Worm (Caenorhabditis elegans) whole organism, L1 larva: Measurements from ENCODE around the gene C04H5.1.
A peak's percentile ranks its signal among the peaks of the same experiment; 100 is the strongest.

Experiments used
- C16A3.4 ChIP-seq: fragments of 150-350 bp; optimal IDR thresholded peaks from 2 replicates; lab custom pipeline; 2014; ENCODE audit warnings: missing biosample characterization, missing genetic modification characterization
- C34B4.2 ChIP-seq: sonication (generic microtip); optimal IDR thresholded peaks from 2 replicates; lab custom pipeline; 2017; ENCODE audit warnings: mild to moderate bottlenecking, missing genetic modification characterization, missing compliant biosample characterization
- F16B12.6 ChIP-seq: fragments of 150-350 bp; optimal IDR thresholded peaks from 2 replicates; lab custom pipeline; 2014; ENCODE audit warnings: missing biosample characterization, missing genetic modification characterization
- aha-1 ChIP-seq: fragments of 150-350 bp; optimal IDR thresholded peaks from 2 replicates; lab custom pipeline; 2014; ENCODE audit warnings: missing biosample characterization, missing genetic modification characterization
- ama-1 ChIP-seq: fragments of 150-350 bp; optimal IDR thresholded peaks from 2 replicates; lab custom pipeline; 2014
- blmp-1 ChIP-seq: fragments of 150-350 bp; optimal IDR thresholded peaks from 2 replicates; lab custom pipeline; 2014; ENCODE audit warnings: missing biosample characterization, missing genetic modification characterization
- ceh-63 ChIP-seq: fragments of 200-800 bp; sonication (Bioruptor generic); optimal IDR thresholded peaks from 2 replicates; lab custom pipeline; 2018; ENCODE audit warnings: mild to moderate bottlenecking, missing genetic modification characterization, missing compliant biosample characterization
- ceh-8 ChIP-seq: fragments of 200-800 bp; sonication (Bioruptor generic); optimal IDR thresholded peaks from 2 replicates; lab custom pipeline; 2018; ENCODE audit warnings: mild to moderate bottlenecking, missing genetic modification characterization, moderate library complexity, missing compliant biosample characterization
- ceh-82 ChIP-seq, 3 experiments: fragments of 150-350 bp in 1 of 3; sonication (generic microtip) in 2 of 3; optimal IDR thresholded peaks; 2 replicates each; lab custom pipeline; 2014 to 2017; ENCODE audit warnings: missing biosample characterization in 3 of 3, missing genetic modification characterization in 3 of 3
- ceh-88 ChIP-seq: fragments of 200-800 bp; sonication (Bioruptor generic); IDR thresholded peaks from 2 replicates; pipeline ENCODE4 v1.3.6; 2022; ENCODE audit warnings: missing genetic modification characterization, missing compliant biosample characterization
- ceh-90 ChIP-seq: sonication (generic microtip); optimal IDR thresholded peaks from 2 replicates; lab custom pipeline; 2016; ENCODE audit warnings: missing genetic modification characterization, missing compliant biosample characterization
- ces-1 ChIP-seq: fragments of 150-350 bp; optimal IDR thresholded peaks from 2 replicates; lab custom pipeline; 2014; ENCODE audit warnings: missing biosample characterization, missing genetic modification reagents, missing genetic modification characterization
- egl-27 ChIP-seq, 2 experiments: fragments of 150-350 bp in 1 of 2; sonication (generic microtip); optimal IDR thresholded peaks; 3 replicates each; lab custom pipeline; 2017 to 2018; ENCODE audit warnings: missing biosample characterization in 2 of 2, missing genetic modification characterization in 2 of 2, missing genetic modification reagents in 2 of 2
- elt-3 ChIP-seq, 6 experiments: fragments of 150-350 bp in 1 of 6; sonication (generic microtip); optimal IDR thresholded peaks; 2 replicates each; lab custom pipeline; 2017 to 2018; ENCODE audit warnings: missing biosample characterization in 6 of 6, missing genetic modification characterization in 6 of 6, inconsistent platforms in 1 of 6
- fkh-8 ChIP-seq: sonication (generic microtip); optimal IDR thresholded peaks from 2 replicates; lab custom pipeline; 2016; ENCODE audit warnings: mild to moderate bottlenecking, missing genetic modification characterization, missing compliant biosample characterization
- grh-1 ChIP-seq: fragments of 200-800 bp; sonication (Bioruptor generic); IDR thresholded peaks from 2 replicates; pipeline ENCODE4 v1.3.6; 2022; ENCODE audit warnings: missing genetic modification reagents, missing genetic modification characterization, missing compliant biosample characterization
- hlh-17 ChIP-seq: fragments of 200-800 bp; sonication (Bioruptor generic); optimal IDR thresholded peaks from 2 replicates; lab custom pipeline; 2018; ENCODE audit warnings: missing genetic modification characterization, mild to moderate bottlenecking, missing compliant biosample characterization, moderate library complexity, borderline replicate concordance
- irx-1 ChIP-seq: sonication (generic microtip); optimal IDR thresholded peaks from 2 replicates; lab custom pipeline; 2016; ENCODE audit warnings: missing genetic modification characterization, missing compliant biosample characterization
- lin-14 ChIP-seq: fragments of 200-800 bp; sonication (Bioruptor generic); optimal IDR thresholded peaks from 2 replicates; lab custom pipeline; 2018; ENCODE audit warnings: mild to moderate bottlenecking, missing genetic modification characterization, moderate library complexity, missing compliant biosample characterization
- lin-15B ChIP-seq: fragments of 150-350 bp; sonication (generic microtip); optimal IDR thresholded peaks from 3 replicates; lab custom pipeline; 2014; ENCODE audit warnings: missing biosample characterization, missing genetic modification characterization
- lin-35 ChIP-seq, 2 experiments: fragments of 150-350 bp; optimal IDR thresholded peaks; 2 replicates each; lab custom pipeline; 2014; ENCODE audit warnings: missing biosample characterization in 2 of 2, missing genetic modification characterization in 2 of 2, missing genetic modification reagents in 2 of 2
- lir-3 ChIP-seq: sonication (generic microtip); optimal IDR thresholded peaks from 2 replicates; lab custom pipeline; 2016; ENCODE audit warnings: mild to moderate bottlenecking, missing genetic modification characterization, moderate library complexity, missing compliant biosample characterization; ENCODE audit not compliant: poor library complexity
- lsy-2 ChIP-seq, 2 experiments: fragments of 150-350 bp; optimal IDR thresholded peaks; 2 replicates each; lab custom pipeline; 2014; ENCODE audit warnings: missing biosample characterization in 2 of 2, missing genetic modification characterization in 2 of 2
- mdl-1 ChIP-seq, 2 experiments: fragments of 150-350 bp; optimal IDR thresholded peaks; 2 replicates each; lab custom pipeline; 2014 to 2017; ENCODE audit warnings: missing biosample characterization in 2 of 2, missing genetic modification characterization in 2 of 2, inconsistent platforms in 1 of 2
- mep-1 ChIP-seq: fragments of 150-350 bp; optimal IDR thresholded peaks from 2 replicates; lab custom pipeline; 2014; ENCODE audit warnings: missing biosample characterization, missing genetic modification characterization
- nhr-11 ChIP-seq: fragments of 150-350 bp; optimal IDR thresholded peaks from 2 replicates; lab custom pipeline; 2014; ENCODE audit warnings: missing biosample characterization, missing genetic modification characterization
- nhr-19 ChIP-seq: fragments of 200-800 bp; sonication (Bioruptor generic); conservative IDR thresholded peaks from 2 replicates; pipeline ENCODE4 v1.3.6; 2022; ENCODE audit warnings: missing genetic modification characterization, missing compliant biosample characterization
- nhr-20 ChIP-seq: sonication (generic microtip); optimal IDR thresholded peaks from 2 replicates; lab custom pipeline; 2016; ENCODE audit warnings: mild to moderate bottlenecking, missing genetic modification characterization, missing compliant biosample characterization
- nhr-237 ChIP-seq: fragments of 150-350 bp; optimal IDR thresholded peaks from 2 replicates; lab custom pipeline; 2014; ENCODE audit warnings: missing biosample characterization, missing genetic modification characterization
- nhr-28 ChIP-seq: fragments of 150-350 bp; optimal IDR thresholded peaks from 2 replicates; lab custom pipeline; 2014; ENCODE audit warnings: missing biosample characterization, missing genetic modification characterization
- nhr-71 ChIP-seq: sonication (generic microtip); optimal IDR thresholded peaks from 2 replicates; lab custom pipeline; 2016; ENCODE audit warnings: mild to moderate bottlenecking, missing genetic modification characterization, moderate library complexity, missing compliant biosample characterization
- nhr-76 ChIP-seq: sonication (generic microtip); optimal IDR thresholded peaks from 2 replicates; lab custom pipeline; 2017; ENCODE audit warnings: missing biosample characterization, missing genetic modification characterization
- nhr-77 ChIP-seq: fragments of 150-350 bp; optimal IDR thresholded peaks from 2 replicates; lab custom pipeline; 2014; ENCODE audit warnings: missing biosample characterization, missing genetic modification characterization
- nhr-84 ChIP-seq: sonication (generic microtip); optimal IDR thresholded peaks from 2 replicates; lab custom pipeline; 2017; ENCODE audit warnings: missing biosample characterization, missing genetic modification characterization
- pag-3 ChIP-seq: sonication (generic microtip); optimal IDR thresholded peaks from 2 replicates; lab custom pipeline; 2017; ENCODE audit warnings: missing genetic modification characterization, mild to moderate bottlenecking, missing compliant biosample characterization, antibody characterized with exemption, borderline replicate concordance; ENCODE audit not compliant: insufficient read depth
- pax-3 ChIP-seq: fragments of 200-800 bp; sonication (Bioruptor generic); optimal IDR thresholded peaks from 2 replicates; lab custom pipeline; 2018; ENCODE audit warnings: mild to moderate bottlenecking, missing genetic modification characterization, moderate library complexity, missing compliant biosample characterization
- pqm-1 ChIP-seq: sonication (generic microtip); optimal IDR thresholded peaks from 3 replicates; lab custom pipeline; 2017; ENCODE audit warnings: missing biosample characterization, missing genetic modification characterization
- rnt-1 ChIP-seq: sonication (generic microtip); optimal IDR thresholded peaks from 2 replicates; lab custom pipeline; 2016; ENCODE audit warnings: mild to moderate bottlenecking, missing genetic modification characterization, moderate library complexity, missing compliant biosample characterization
- skn-1 ChIP-seq: fragments of 150-350 bp; optimal IDR thresholded peaks from 2 replicates; lab custom pipeline; 2014; ENCODE audit warnings: missing biosample characterization, missing genetic modification characterization
- snpc-4 ChIP-seq: fragments of 150-350 bp; optimal IDR thresholded peaks from 2 replicates; lab custom pipeline; 2014; ENCODE audit warnings: missing biosample characterization, missing genetic modification characterization
- snu-23 ChIP-seq: sonication (generic microtip); optimal IDR thresholded peaks from 2 replicates; lab custom pipeline; 2016; ENCODE audit warnings: missing genetic modification characterization, missing compliant biosample characterization
- sptf-1 ChIP-seq: fragments of 150-350 bp; optimal IDR thresholded peaks from 2 replicates; lab custom pipeline; 2014; ENCODE audit warnings: missing biosample characterization, missing genetic modification characterization
- sup-37 ChIP-seq: fragments of 200-800 bp; sonication (Bioruptor generic); optimal IDR thresholded peaks from 2 replicates; lab custom pipeline; 2018; ENCODE audit warnings: mild to moderate bottlenecking, missing genetic modification characterization, missing compliant biosample characterization
- swsn-7 ChIP-seq: sonication (generic microtip); optimal IDR thresholded peaks from 2 replicates; lab custom pipeline; 2016; ENCODE audit warnings: missing genetic modification characterization, missing compliant biosample characterization
- tbx-2 ChIP-seq: sonication (generic microtip); optimal IDR thresholded peaks from 2 replicates; lab custom pipeline; 2016; ENCODE audit warnings: missing genetic modification characterization, missing compliant biosample characterization
- tlp-1 ChIP-seq: fragments of 150-350 bp; optimal IDR thresholded peaks from 2 replicates; lab custom pipeline; 2014; ENCODE audit warnings: missing biosample characterization, missing genetic modification characterization
- unc-130 ChIP-seq: fragments of 150-350 bp; optimal IDR thresholded peaks from 2 replicates; lab custom pipeline; 2017; ENCODE audit warnings: missing biosample characterization, missing genetic modification characterization, inconsistent platforms
- unc-30 ChIP-seq: sonication (generic microtip); optimal IDR thresholded peaks from 2 replicates; lab custom pipeline; 2017; ENCODE audit warnings: missing biosample characterization, missing genetic modification characterization
- unc-86 ChIP-seq: sonication (generic microtip); optimal IDR thresholded peaks from 2 replicates; lab custom pipeline; 2016; ENCODE audit warnings: missing genetic modification characterization, missing compliant biosample characterization
- vab-15 ChIP-seq: sonication (generic microtip); optimal IDR thresholded peaks from 2 replicates; lab custom pipeline; 2017; ENCODE audit warnings: missing genotype, mild to moderate bottlenecking, missing genetic modification characterization, missing compliant biosample characterization
- xbp-1 ChIP-seq: sonication (generic microtip); optimal IDR thresholded peaks from 2 replicates; lab custom pipeline; 2016; ENCODE audit warnings: missing genetic modification characterization, missing compliant biosample characterization
- ztf-11 ChIP-seq, 2 experiments: sonication (generic microtip); optimal IDR thresholded peaks; 2 replicates each; lab custom pipeline; 2016 to 2017; ENCODE audit warnings: missing genetic modification characterization in 2 of 2, missing biosample characterization in 1 of 2, missing compliant biosample characterization in 1 of 2

Gene C04H5.1

ce11 chrII:14534000-14534399 is at the start of gene C04H5.1:
Gene C04H5.1 (plus strand): TSS chrII:14534300.
- TF ChIP-seq snu-23 (GFP tag; lab: Kevin White, UChicago) (no peak), nhr-28 (tag; lab: Kevin White, UChicago) (no peak), ceh-63 (no peak), lin-15B (no peak), nhr-77 (no peak), mep-1 (tag; lab: Kevin White, UChicago) (no peak), tlp-1 (tag; lab: Kevin White, UChicago) (no peak), egl-27 (tag; optimal IDR thresholded peaks at IDR 0.05; lab: Kevin White, UChicago) (no peak), snpc-4 (tag; lab: Kevin White, UChicago) (no peak), ceh-8 (GFP tag; lab: Kevin White, UChicago) (no peak), sup-37 (GFP tag; lab: Kevin White, UChicago) (no peak), pax-3 (tag; lab: Kevin White, UChicago) (no peak), irx-1 (tag; lab: Kevin White, UChicago) (no peak), skn-1 (tag; lab: Kevin White, UChicago) (no peak), F16B12.6 (tag; lab: Kevin White, UChicago) (no peak), aha-1 (tag; lab: Kevin White, UChicago) (no peak), pag-3 (no peak), vab-15 (tag; lab: Kevin White, UChicago) (no peak), nhr-76 (no peak)

- TF ChIP-seq C34B4.2 (tag; lab: Kevin White, UChicago) (no peak), unc-30 (tag; lab: Kevin White, UChicago) (no peak), tbx-2 (peak; percentile 66), nhr-20 (tag; lab: Kevin White, UChicago) (peak; percentile 67), mdl-1 (tag; optimal IDR thresholded peaks at IDR 0.05; lab: Kevin White, UChicago) (peak in 1 of 2 experiments; percentile 52), xbp-1 (tag; lab: Kevin White, UChicago) (peak; percentile 63), lin-35 (GFP tag; optimal IDR thresholded peaks at IDR 0.05; lab: Kevin White, UChicago) (peak; percentile 82 to 90), ceh-82 (tag; optimal IDR thresholded peaks at IDR 0.05; lab: Kevin White, UChicago) (peak in 2 of 3 experiments; percentile 48 to 51), nhr-77 (peak; percentile 58), ama-1 (lab: Kevin White, UChicago) (no peak), grh-1 (peak; percentile 37; the same call in 1 of the 2 replicates), lin-14 (GFP tag; lab: Kevin White, UChicago) (peak; percentile 91), fkh-8 (peak; percentile 55), swsn-7 (peak; percentile 66), pax-3 (tag; lab: Kevin White, UChicago) (peak; percentile 0), ceh-90 (tag; lab: Kevin White, UChicago) (no peak), ceh-88 (GFP tag; lab: Robert Waterston, UW) (no peak), nhr-71 (peak; percentile 74), unc-130 (tag; lab: Kevin White, UChicago) (peak; percentile 30), egl-27 (tag; optimal IDR thresholded peaks at IDR 0.05; lab: Kevin White, UChicago) (no peak), C16A3.4 (tag; lab: Kevin White, UChicago) (peak; percentile 38), nhr-237 (tag; lab: Kevin White, UChicago) (no peak), ces-1 (GFP tag; lab: Kevin White, UChicago) (no peak), sup-37 (GFP tag; lab: Kevin White, UChicago) (no peak), blmp-1 (tag; lab: Kevin White, UChicago) (peak; percentile 69), sptf-1 (tag; lab: Kevin White, UChicago) (no peak), hlh-17 (GFP tag; lab: Kevin White, UChicago) (no peak), nhr-84 (tag; lab: Kevin White, UChicago) (no peak), nhr-19 (peak; percentile 63), irx-1 (tag; lab: Kevin White, UChicago) (peak; percentile 51), ceh-8 (GFP tag; lab: Kevin White, UChicago) (no peak), elt-3 (tag; optimal IDR thresholded peaks at IDR 0.05; lab: Kevin White, UChicago) (peak in 1 of 6 experiments; percentile 21), nhr-11 (tag; lab: Kevin White, UChicago) (no peak), pqm-1 (no peak), ztf-11 (tag; optimal IDR thresholded peaks at IDR 0.05; lab: Kevin White, UChicago) (no peak), rnt-1 (tag; lab: Kevin White, UChicago) (peak; percentile 72), lir-3 (tag; lab: Kevin White, UChicago) (peak; percentile 8), lsy-2 (tag; optimal IDR thresholded peaks at IDR 0.05; lab: Kevin White, UChicago) (peak; percentile 70 to 78), unc-86 (tag; lab: Kevin White, UChicago) (peak; percentile 30)
Measured at ce11 chrII:14488661-14489060, 45.4 kb upstream of the C04H5.1 start, which contains the start of gene usp-14. Gene usp-14 (minus strand): TSS chrII:14488688.
